Worm (Caenorhabditis elegans) whole organism, L4 larva: ENCODE results near the gene T14B4.9.
A peak's percentile ranks its signal among the peaks of the same experiment; 100 is the strongest.

Experiments used
- F37D6.2 ChIP-seq: sonication (generic microtip); optimal IDR thresholded peaks from 2 replicates; lab custom pipeline; 2016; ENCODE audit warnings: mild to moderate bottlenecking, missing genetic modification characterization, missing compliant biosample characterization
- F44E2.7 ChIP-seq: fragments of 200-800 bp; sonication (Bioruptor generic); IDR thresholded peaks from 2 replicates; pipeline ENCODE4 v2.1.2; 2022; ENCODE audit warnings: missing genetic modification characterization, missing compliant biosample characterization
- T20F7.1 ChIP-seq: fragments of 200-800 bp; sonication (Bioruptor generic); optimal IDR thresholded peaks from 2 replicates; lab custom pipeline; 2018; ENCODE audit warnings: mild to moderate bottlenecking, missing genetic modification characterization, missing compliant biosample characterization
- T26A8.4 ChIP-seq: fragments of 200-800 bp; sonication (Bioruptor generic); IDR thresholded peaks from 2 replicates; pipeline ENCODE4 v1.3.6; 2022; ENCODE audit warnings: missing genetic modification characterization, missing compliant biosample characterization
- Y48G9A.11 ChIP-seq: fragments of 200-800 bp; sonication (Bioruptor generic); IDR thresholded peaks from 2 replicates; pipeline ENCODE4 v1.3.6; 2022; ENCODE audit warnings: missing genetic modification reagents, missing genetic modification characterization, missing compliant biosample characterization
- Y5F2A.4 ChIP-seq: fragments of 200-800 bp; sonication (Bioruptor generic); optimal IDR thresholded peaks from 2 replicates; lab custom pipeline; 2018; ENCODE audit warnings: mild to moderate bottlenecking, missing genetic modification characterization, missing compliant biosample characterization
- Y75B8A.6 ChIP-seq: fragments of 200-800 bp; sonication (Bioruptor generic); IDR thresholded peaks from 2 replicates; pipeline ENCODE4 v1.3.6; 2022; ENCODE audit warnings: missing genetic modification reagents, missing genetic modification characterization, missing compliant biosample characterization
- aly-2 ChIP-seq: sonication (generic microtip); optimal IDR thresholded peaks from 2 replicates; lab custom pipeline; 2018; ENCODE audit warnings: missing biosample characterization, missing genetic modification characterization
- ama-1 ChIP-seq: fragments of 150-350 bp; optimal IDR thresholded peaks from 2 replicates; lab custom pipeline; 2014; ENCODE audit warnings: inconsistent platforms, mixed read lengths
- arid-1 ChIP-seq: fragments of 200-800 bp; sonication (Bioruptor generic); conservative IDR thresholded peaks from 2 replicates; pipeline ENCODE4 v1.3.6; 2022; ENCODE audit warnings: missing genetic modification reagents, missing genetic modification characterization, missing compliant biosample characterization
- ceh-28 ChIP-seq: fragments of 150-350 bp; optimal IDR thresholded peaks from 2 replicates; lab custom pipeline; 2014; ENCODE audit warnings: missing biosample characterization, missing genetic modification reagents, missing genetic modification characterization
- ceh-62 ChIP-seq: sonication (generic microtip); optimal IDR thresholded peaks from 2 replicates; lab custom pipeline; 2017; ENCODE audit warnings: missing biosample characterization, missing genetic modification characterization
- cey-2 ChIP-seq: sonication (generic microtip); optimal IDR thresholded peaks from 3 replicates; lab custom pipeline; 2017; ENCODE audit warnings: missing genetic modification characterization, mild to moderate bottlenecking, missing compliant biosample characterization, antibody characterized with exemption, borderline replicate concordance; ENCODE audit not compliant: insufficient read depth
- daf-16 ChIP-seq, 3 experiments: sonication (generic microtip); optimal IDR thresholded peaks; 2 replicates each; lab custom pipeline; 2016 to 2017; ENCODE audit warnings: missing genetic modification characterization in 3 of 3, missing genetic modification reagents in 3 of 3, mild to moderate bottlenecking in 2 of 3, missing compliant biosample characterization in 2 of 3, missing biosample characterization in 1 of 3, moderate library complexity in 1 of 3
- daf-8 ChIP-seq: fragments of 200-800 bp; sonication (Bioruptor generic); IDR thresholded peaks from 2 replicates; pipeline ENCODE4 v1.3.6; 2022; ENCODE audit warnings: missing genetic modification characterization, missing compliant biosample characterization
- dmd-6 ChIP-seq: fragments of 200-800 bp; sonication (Bioruptor generic); IDR thresholded peaks from 2 replicates; pipeline ENCODE4 v1.3.6; 2022; ENCODE audit warnings: missing genetic modification reagents, missing genetic modification characterization, missing compliant biosample characterization
- dmd-8 ChIP-seq: fragments of 200-800 bp; sonication (Bioruptor generic); IDR thresholded peaks from 2 replicates; pipeline ENCODE4 v1.3.6; 2022; ENCODE audit warnings: missing genetic modification characterization, missing compliant biosample characterization
- dmd-9 ChIP-seq: fragments of 200-800 bp; sonication (Bioruptor generic); IDR thresholded peaks from 2 replicates; pipeline ENCODE4 v1.3.6; 2022; ENCODE audit warnings: missing genetic modification reagents, missing genetic modification characterization, missing compliant biosample characterization
- duxl-1 ChIP-seq: sonication (generic microtip); optimal IDR thresholded peaks from 2 replicates; lab custom pipeline; 2016; ENCODE audit warnings: mild to moderate bottlenecking, missing genetic modification characterization, moderate library complexity, missing compliant biosample characterization; ENCODE audit not compliant: poor library complexity
- dve-1 ChIP-seq: sonication (generic microtip); optimal IDR thresholded peaks from 2 replicates; lab custom pipeline; 2017; ENCODE audit warnings: antibody characterized with exemption, mild to moderate bottlenecking, missing genetic modification characterization, missing compliant biosample characterization; ENCODE audit not compliant: insufficient read depth
- egl-27 ChIP-seq: sonication (generic microtip); optimal IDR thresholded peaks from 3 replicates; lab custom pipeline; 2017; ENCODE audit warnings: missing biosample characterization, missing genetic modification reagents, missing genetic modification characterization
- hlh-11 ChIP-seq: fragments of 200-800 bp; sonication (Bioruptor generic); optimal IDR thresholded peaks from 2 replicates; lab custom pipeline; 2018; ENCODE audit warnings: mild to moderate bottlenecking, missing genetic modification characterization, missing compliant biosample characterization
- hmg-1.1 ChIP-seq: fragments of 200-800 bp; sonication (Bioruptor generic); IDR thresholded peaks from 2 replicates; pipeline ENCODE4 v1.3.6; 2022; ENCODE audit warnings: missing genetic modification reagents, missing genetic modification characterization, missing compliant biosample characterization
- lin-29 ChIP-seq: fragments of 200-800 bp; sonication (Bioruptor generic); IDR thresholded peaks from 2 replicates; pipeline ENCODE4 v1.3.6; 2022; ENCODE audit warnings: missing genetic modification reagents, missing genetic modification characterization, missing compliant biosample characterization
- lir-3 ChIP-seq: sonication (generic microtip); optimal IDR thresholded peaks from 2 replicates; lab custom pipeline; 2016; ENCODE audit warnings: mild to moderate bottlenecking, missing genetic modification characterization, missing compliant biosample characterization
- madf-5 ChIP-seq, 2 experiments: fragments of 200-800 bp; sonication (Bioruptor generic); IDR thresholded peaks; 2 replicates each; pipeline ENCODE4 v1.3.6; 2022; ENCODE audit warnings: missing compliant biosample characterization in 2 of 2, missing genetic modification characterization in 2 of 2
- mdl-1 ChIP-seq, 2 experiments: fragments of 150-350 bp in 1 of 2; sonication (generic microtip) in 1 of 2; optimal IDR thresholded peaks; 2 replicates each; lab custom pipeline; 2014 to 2017; ENCODE audit warnings: missing biosample characterization in 2 of 2, missing genetic modification characterization in 2 of 2
- mep-1 ChIP-seq: fragments of 150-350 bp; sonication (generic microtip); optimal IDR thresholded peaks from 3 replicates; lab custom pipeline; 2014; ENCODE audit warnings: missing biosample characterization, missing genetic modification characterization
- mes-2 ChIP-seq: sonication (generic microtip); optimal IDR thresholded peaks from 2 replicates; lab custom pipeline; 2016; ENCODE audit warnings: missing genotype, mild to moderate bottlenecking, missing genetic modification characterization, missing compliant biosample characterization; ENCODE audit not compliant: poor library complexity, severe bottlenecking
- mxl-3 ChIP-seq: fragments of 200-800 bp; sonication (Bioruptor generic); optimal IDR thresholded peaks from 2 replicates; lab custom pipeline; 2018; ENCODE audit warnings: mild to moderate bottlenecking, missing genetic modification characterization, missing compliant biosample characterization
- nhr-25 ChIP-seq: sonication (generic microtip); optimal IDR thresholded peaks from 2 replicates; lab custom pipeline; 2017; ENCODE audit warnings: missing genetic modification characterization, mild to moderate bottlenecking, missing compliant biosample characterization, antibody characterized with exemption, moderate library complexity, borderline replicate concordance; ENCODE audit not compliant: insufficient read depth
- nhr-28 ChIP-seq: fragments of 150-350 bp; optimal IDR thresholded peaks from 2 replicates; lab custom pipeline; 2014; ENCODE audit warnings: missing biosample characterization, missing genetic modification characterization
- nhr-41 ChIP-seq: fragments of 200-800 bp; sonication (Bioruptor generic); IDR thresholded peaks from 2 replicates; pipeline ENCODE4 v1.3.6; 2022; ENCODE audit warnings: missing genetic modification reagents, missing genetic modification characterization, missing compliant biosample characterization
- nhr-76 ChIP-seq: fragments of 150-350 bp; optimal IDR thresholded peaks from 2 replicates; lab custom pipeline; 2014; ENCODE audit warnings: missing biosample characterization, missing genetic modification characterization
- nhr-77 ChIP-seq: fragments of 150-350 bp; optimal IDR thresholded peaks from 2 replicates; lab custom pipeline; 2014; ENCODE audit warnings: missing biosample characterization, missing genetic modification characterization
- php-3 ChIP-seq: fragments of 200-800 bp; sonication (Bioruptor generic); IDR thresholded peaks from 2 replicates; pipeline ENCODE4 v1.3.6; 2022; ENCODE audit warnings: missing genetic modification reagents, missing genetic modification characterization, missing compliant biosample characterization
- pqm-1 ChIP-seq: sonication (generic microtip); optimal IDR thresholded peaks from 2 replicates; lab custom pipeline; 2017; ENCODE audit warnings: missing biosample characterization, missing genetic modification characterization
- saeg-2 ChIP-seq: fragments of 200-800 bp; sonication (Bioruptor generic); IDR thresholded peaks from 2 replicates; pipeline ENCODE4 v1.3.6; 2022; ENCODE audit warnings: missing genetic modification reagents, missing genetic modification characterization, missing compliant biosample characterization
- snpc-1.2 ChIP-seq: fragments of 200-800 bp; sonication (Bioruptor generic); IDR thresholded peaks from 2 replicates; pipeline ENCODE4 v1.3.6; 2022; ENCODE audit warnings: missing genetic modification reagents, missing genetic modification characterization, missing compliant biosample characterization
- spr-1 ChIP-seq: sonication (generic microtip); optimal IDR thresholded peaks from 2 replicates; lab custom pipeline; 2016; ENCODE audit warnings: mild to moderate bottlenecking, missing genetic modification characterization, missing compliant biosample characterization
- tra-1 ChIP-seq: fragments of 200-800 bp; sonication (Bioruptor generic); IDR thresholded peaks from 2 replicates; pipeline ENCODE4 v1.3.6; 2022; ENCODE audit warnings: missing genetic modification reagents, missing genetic modification characterization, missing compliant biosample characterization
- vab-7 ChIP-seq: fragments of 200-800 bp; sonication (Bioruptor generic); IDR thresholded peaks from 2 replicates; pipeline ENCODE4 v1.3.6; 2022; ENCODE audit warnings: missing genetic modification reagents, missing genetic modification characterization, missing compliant biosample characterization
- zip-11 ChIP-seq: fragments of 200-800 bp; sonication (Bioruptor generic); IDR thresholded peaks from 2 replicates; pipeline ENCODE4 v1.3.6; 2022; ENCODE audit warnings: missing genetic modification characterization, missing compliant biosample characterization
- ztf-7 ChIP-seq: fragments of 150-350 bp; optimal IDR thresholded peaks from 2 replicates; lab custom pipeline; 2014; ENCODE audit warnings: missing biosample characterization, missing genetic modification characterization

T14B4.9 gene

DNA sequence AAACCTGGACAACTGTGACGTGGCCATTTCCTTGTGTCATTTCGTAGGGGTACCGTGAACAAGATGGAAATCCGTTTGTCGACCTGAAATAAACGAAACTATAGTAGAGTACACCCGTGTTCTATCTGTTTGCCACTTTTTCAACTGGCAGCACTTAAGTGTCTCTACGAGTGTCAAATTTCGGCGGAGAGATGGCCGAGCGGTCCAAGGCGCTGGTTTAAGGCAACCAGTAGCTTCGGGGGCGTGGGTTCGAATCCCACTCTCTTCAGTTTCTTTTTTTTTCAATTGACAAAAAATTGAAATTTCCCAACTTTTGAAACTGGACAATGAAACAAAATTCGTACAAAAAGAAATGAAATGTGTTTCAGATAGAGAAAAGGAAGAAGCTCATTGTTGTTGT lies 12.0 kb downstream of the T14B4.9 start (continued):
- TF ChIP-seq saeg-2 (GFP tag; lab: Robert Waterston, UW) (0 out of 2 replicates have a peak, but pooled peaks have one; percentile 36), Y48G9A.11 (GFP tag; lab: Robert Waterston, UW) (no peak), dmd-8 (0 out of 2 replicates have a peak, but pooled peaks have one; percentile 71), hmg-1.1 (peak; percentile 68), duxl-1 (tag; lab: Kevin White, UChicago) (no peak), T26A8.4 (GFP tag; lab: Robert Waterston, UW) (no peak), ama-1 (no peak), lin-29 (no peak), spr-1 (tag; lab: Kevin White, UChicago) (peak; percentile 21), mxl-3 (GFP tag; lab: Kevin White, UChicago) (peak; percentile 27), nhr-41 (GFP tag; lab: Robert Waterston, UW) (peak; percentile 63; the same call in 1 of the 2 replicates), nhr-77 (no peak), dmd-9 (GFP tag; lab: Robert Waterston, UW) (peak; percentile 59; the same call in 1 of the 2 replicates), zip-11 (GFP tag; lab: Robert Waterston, UW) (no peak), cey-2 (tag; lab: Kevin White, UChicago) (no peak), ztf-7 (no peak), pqm-1 (tag; lab: Kevin White, UChicago) (no peak), arid-1 (GFP tag; lab: Robert Waterston, UW) (peak; percentile 63; the same call in 1 of the 2 replicates), lir-3 (tag; lab: Kevin White, UChicago) (no peak), nhr-76 (tag; lab: Kevin White, UChicago) (no peak), mes-2 (tag; lab: Kevin White, UChicago) (peak; percentile 50), hlh-11 (tag; lab: Kevin White, UChicago) (no peak), nhr-25 (tag; lab: Kevin White, UChicago) (no peak), madf-5 (GFP tag; IDR thresholded peaks at IDR 0.05; lab: Robert Waterston, UW) (0 out of 4 replicates have a peak, but pooled peaks of 1 of the 2 experiments have one; percentile 58), Y75B8A.6 (no peak), tra-1 (0 out of 2 replicates have a peak, but pooled peaks have one; percentile 33)

DNA sequence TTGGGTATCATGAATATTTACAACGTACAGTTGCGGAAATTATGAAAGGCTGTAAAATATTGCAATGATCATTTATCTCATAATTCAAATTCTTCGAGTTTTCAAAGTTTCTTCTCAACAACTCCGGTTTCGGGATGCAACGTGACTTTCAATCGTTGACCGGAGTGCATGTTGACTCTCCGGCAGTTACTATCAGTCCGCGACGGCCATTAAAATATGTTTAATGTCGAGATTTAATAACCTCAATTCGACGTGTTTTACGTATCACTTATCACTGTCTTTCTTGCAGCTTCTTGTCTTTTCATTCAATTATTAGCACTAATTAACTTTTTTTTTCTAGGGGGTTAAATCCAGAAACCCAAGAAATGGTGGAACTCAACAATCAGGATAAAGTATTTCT lies 15.4 kb downstream of the T14B4.9 start, which contains the start of gene tsp-10:
Gene tsp-10, plus strand, starts transcription at position 366 of the 400 bp plus-strand sequence.
- peak; percentile 30 for TF ChIP-seq dve-1 (tag; lab: Kevin White, UChicago)
- no peak for TF ChIP-seq Y5F2A.4
- TF ChIP-seq php-3 (GFP tag; lab: Robert Waterston, UW): 0 out of 2 replicates have a peak, but pooled peaks have one; percentile 37
- peak; percentile 4 for TF ChIP-seq nhr-28
- no peak for TF ChIP-seq tra-1
- TF ChIP-seq dmd-9 (GFP tag; lab: Robert Waterston, UW): no peak
- TF ChIP-seq dmd-6 (GFP tag; lab: Robert Waterston, UW): no peak
- TF ChIP-seq daf-16 (GFP tag; optimal IDR thresholded peaks at IDR 0.05; lab: Kevin White, UChicago): no peak
- peak; percentile 65 for TF ChIP-seq daf-16 (tag; optimal IDR thresholded peaks at IDR 0.05; lab: Kevin White, UChicago)
- no peak for TF ChIP-seq Y75B8A.6
- TF ChIP-seq aly-2 (tag; lab: Kevin White, UChicago): no peak

DNA sequence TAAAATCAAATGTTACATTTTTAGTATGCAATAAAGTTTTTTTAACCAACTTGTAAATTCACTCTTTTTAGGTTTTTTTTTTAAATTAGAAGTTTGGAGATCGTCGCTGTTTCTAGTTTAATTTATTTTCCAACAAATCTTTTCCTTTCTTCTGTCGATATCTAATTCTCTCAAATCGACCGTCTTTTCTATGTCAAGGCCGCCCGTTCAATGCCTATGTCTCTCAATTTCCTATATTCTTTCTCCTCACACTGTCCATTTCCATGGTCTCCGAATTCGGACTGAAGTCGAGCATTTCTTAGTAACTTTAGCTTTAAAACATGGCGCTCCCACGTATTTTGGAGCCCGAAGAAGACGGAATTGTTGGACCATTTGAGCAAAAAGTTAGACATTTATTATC lies 17.0 kb downstream of the T14B4.9 start, which contains the start of the genes T14B4.5 and T14B4.20:
Gene T14B4.5, plus strand, starts transcription at position 226 of the 400 bp plus-strand sequence.
Gene T14B4.20, plus strand, starts transcription at position 264 of the 400 bp plus-strand sequence.
- TF ChIP-seq nhr-25 (tag; lab: Kevin White, UChicago) (no peak), vab-7 (GFP tag; lab: Robert Waterston, UW) (no peak), snpc-1.2 (GFP tag; lab: Robert Waterston, UW) (no peak), egl-27 (tag; lab: Kevin White, UChicago) (no peak), mep-1 (tag; lab: Kevin White, UChicago) (no peak), ceh-28 (tag; lab: Kevin White, UChicago) (no peak), cey-2 (tag; lab: Kevin White, UChicago) (no peak), mdl-1 (tag; optimal IDR thresholded peaks at IDR 0.05; lab: Kevin White, UChicago) (no peak), madf-5 (GFP tag; IDR thresholded peaks at IDR 0.05; lab: Robert Waterston, UW) (no peak), ceh-62 (tag; lab: Kevin White, UChicago) (no peak), arid-1 (GFP tag; lab: Robert Waterston, UW) (no peak), T20F7.1 (GFP tag; lab: Kevin White, UChicago) (no peak), F44E2.7 (GFP tag; lab: Robert Waterston, UW) (no peak), daf-8 (GFP tag; lab: Robert Waterston, UW) (no peak), F37D6.2 (tag; lab: Kevin White, UChicago) (no peak), pqm-1 (tag; lab: Kevin White, UChicago) (no peak)
